Worm (Caenorhabditis elegans) whole organism, early embryonic: ENCODE results near the gene col-80.

Experiments used
- ceh-36 ChIP-seq: sonication (generic microtip); optimal IDR thresholded peaks from 2 replicates; lab custom pipeline; 2016; ENCODE audit warnings: missing genetic modification characterization, inconsistent platforms, missing compliant biosample characterization
- flt-1 ChIP-seq: fragments of 200-800 bp; sonication (Bioruptor generic); IDR thresholded peaks from 2 replicates; pipeline ENCODE4 v1.3.6; 2022; ENCODE audit warnings: missing genetic modification characterization, missing compliant biosample characterization

- TF ChIP-seq flt-1 (GFP tag; lab: Robert Waterston, UW) (no peak), ceh-36 (no peak)
Measured at ce11 chrII:10675302-10675701, 31.7 kb upstream of the col-80 start, which contains the start of gene ptb-1.
